Worm (Caenorhabditis elegans): ENCODE measurements around the gene jmjd-4.

DNA sequence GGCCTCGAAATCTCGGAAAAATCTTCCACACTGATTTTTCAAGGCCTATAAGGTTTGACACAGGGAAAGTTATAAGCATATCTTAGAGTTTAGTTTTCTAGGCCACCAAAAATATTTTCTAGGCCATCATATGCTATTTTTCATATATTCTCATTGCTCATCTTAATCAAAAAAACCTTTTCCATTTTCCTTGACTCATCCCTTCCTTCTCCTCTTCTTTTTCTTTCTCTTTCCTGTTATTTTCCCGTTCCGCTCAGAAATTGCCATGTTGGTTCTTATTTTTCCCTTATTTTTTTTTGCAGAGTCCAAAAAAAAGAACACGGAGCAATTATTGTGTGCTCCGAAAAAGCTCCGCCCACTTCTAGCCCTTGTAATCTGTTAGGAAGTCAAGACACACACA is 30.8 kb upstream of the jmjd-4 start, which contains the start of gene tbc-8:
- TF ChIP-seq zag-1 (tag; optimal IDR thresholded peaks at IDR 0.05) (no peak), sea-2 (GFP tag; optimal IDR thresholded peaks at IDR 0.05) (no peak), R02D3.7 (tag; optimal IDR thresholded peaks at IDR 0.05) (no peak), ztf-11 (tag; optimal IDR thresholded peaks at IDR 0.05) (no peak), nhr-11 (tag; optimal IDR thresholded peaks at IDR 0.05) (no peak), ZK546.5 (tag; optimal IDR thresholded peaks at IDR 0.05) (no peak), unc-62 (GFP tag; optimal IDR thresholded peaks at IDR 0.05) (no peak), nhr-23 (tag; optimal IDR thresholded peaks at IDR 0.05) (no peak), daf-12 (tag; optimal IDR thresholded peaks at IDR 0.05) (no peak), ceh-28 (tag; optimal IDR thresholded peaks at IDR 0.05) (no peak), mml-1 (tag; optimal IDR thresholded peaks at IDR 0.05) (no peak), egl-27 (tag; optimal IDR thresholded peaks at IDR 0.05) (no peak), fos-1 (tag; optimal IDR thresholded peaks at IDR 0.05) (no peak)

Measured in whole organism, L3 larva.